Fruit fly (Drosophila melanogaster): ENCODE measurements around the gene CG34124.

CG34124 gene

dm6 chr2L:5010784-5011260 lies 52.6 kb downstream of the CG34124 start, which contains the start of the genes CG31917, Tfb5 and SelT (continued):
- TF ChIP-seq Scr (GFP tag; IDR thresholded peaks at IDR 0.05; ENCODE audit: partially characterized antibody) (peak; percentile 86), CTCF (GFP tag; optimal IDR thresholded peaks at IDR 0.05) (no peak), CG7987 (GFP tag; optimal IDR thresholded peaks at IDR 0.05) (no peak), pzg (GFP tag; optimal IDR thresholded peaks at IDR 0.05) (peak; percentile 83), cas (GFP tag; IDR thresholded peaks at IDR 0.05) (no peak), NC2α (GFP tag; optimal IDR thresholded peaks at IDR 0.05) (no peak), sug (tag; optimal IDR thresholded peaks at IDR 0.05) (no peak), zfh1 (GFP tag; IDR thresholded peaks at IDR 0.05) (peak; percentile 59; the same call in 1 of the 3 replicates), CG7271 (tag; optimal IDR thresholded peaks at IDR 0.05) (no peak), wor (GFP tag; IDR thresholded peaks at IDR 0.05) (no peak), scrt (GFP tag; optimal IDR thresholded peaks at IDR 0.05) (no peak), Bdp1 (GFP tag; optimal IDR thresholded peaks at IDR 0.05) (no peak), Side (GFP tag; optimal IDR thresholded peaks at IDR 0.05) (no peak), CG14965 (GFP tag; optimal IDR thresholded peaks at IDR 0.05; ENCODE audit: borderline replicate concordance) (no peak), CG12299 (tag; optimal IDR thresholded peaks at IDR 0.05) (peak; percentile 59), CG7556 (GFP tag; optimal IDR thresholded peaks at IDR 0.05) (peak; percentile 47), dpn (GFP tag; optimal IDR thresholded peaks at IDR 0.05) (peak; percentile 16 to 67), CG18764 (GFP tag; optimal IDR thresholded peaks at IDR 0.05) (no peak), ara (GFP tag; IDR thresholded peaks at IDR 0.05) (no peak), shn (GFP tag; optimal IDR thresholded peaks at IDR 0.05) (peak; percentile 49), Dad (GFP tag; optimal IDR thresholded peaks at IDR 0.05) (peak; percentile 65), CG10565 (GFP tag; optimal IDR thresholded peaks at IDR 0.05) (no peak), CG9727 (GFP tag; optimal IDR thresholded peaks at IDR 0.05) (peak; percentile 45), CoRest (tag; optimal IDR thresholded peaks at IDR 0.05) (peak; percentile 70), repo (GFP tag; optimal IDR thresholded peaks at IDR 0.05) (peak; percentile 35), slou (GFP tag; optimal IDR thresholded peaks at IDR 0.05) (peak; percentile 39), CG16813 (GFP tag; IDR thresholded peaks at IDR 0.05; ENCODE audit: partially characterized antibody) (peak; percentile 81), ERR (GFP tag; optimal IDR thresholded peaks at IDR 0.05) (peak; percentile 25), wek (GFP tag; optimal IDR thresholded peaks at IDR 0.05) (no peak), Pdp1 (GFP tag; optimal IDR thresholded peaks at IDR 0.05) (peak; percentile 52 to 54), Nf-YA (GFP tag; IDR thresholded peaks at IDR 0.05) (no peak), CG42726 (GFP tag; IDR thresholded peaks at IDR 0.05; ENCODE audit: partially characterized antibody) (no peak; the same call in 1 of the 2 replicates), CG8281 (tag; optimal IDR thresholded peaks at IDR 0.05) (no peak), BEAF-32 (GFP tag; optimal IDR thresholded peaks at IDR 0.05) (peak; percentile 89), GATAe (GFP tag; conservative IDR thresholded peaks at IDR 0.05) (no peak), CG2202 (tag; optimal IDR thresholded peaks at IDR 0.05) (no peak), jing (GFP tag; optimal IDR thresholded peaks at IDR 0.05) (no peak), vvl (GFP tag; IDR thresholded peaks at IDR 0.05) (peak; percentile 62), CG2889 (GFP tag; IDR thresholded peaks at IDR 0.05) (no peak), psq (GFP tag; optimal IDR thresholded peaks at IDR 0.05) (no peak), CG8478 (optimal IDR thresholded peaks at IDR 0.05) (no peak), CkIIα-i1 (GFP tag; IDR thresholded peaks at IDR 0.05) (no peak), CG3281 (GFP tag; optimal IDR thresholded peaks at IDR 0.05) (no peak), nau (GFP tag; optimal IDR thresholded peaks at IDR 0.05) (no peak), Sry-δ (GFP tag; optimal IDR thresholded peaks at IDR 0.05) (peak; percentile 91), luna (GFP tag; optimal IDR thresholded peaks at IDR 0.05) (no peak), NFAT (GFP tag; IDR thresholded peaks at IDR 0.05) (no peak), chn (GFP tag; optimal IDR thresholded peaks at IDR 0.05) (peak; percentile 9), CG8089 (GFP tag; optimal IDR thresholded peaks at IDR 0.05) (no peak), TFAM (GFP tag; optimal IDR thresholded peaks at IDR 0.05) (no peak), hth (optimal IDR thresholded peaks at IDR 0.05) (no peak), seq (GFP tag; IDR thresholded peaks at IDR 0.05) (no peak)

Data from whole organism, embryonic.